Worm (Caenorhabditis elegans) whole organism, L4 larva: ENCODE data around the gene K04C1.3.
A peak's percentile ranks its signal among the peaks of the same experiment; 100 is the strongest.

Source experiments
- F37D6.2 ChIP-seq: sonication (generic microtip); optimal IDR thresholded peaks from 2 replicates; lab custom pipeline; 2016; ENCODE audit warnings: mild to moderate bottlenecking, missing genetic modification characterization, missing compliant biosample characterization
- arid-1 ChIP-seq: fragments of 200-800 bp; sonication (Bioruptor generic); conservative IDR thresholded peaks from 2 replicates; pipeline ENCODE4 v1.3.6; 2022; ENCODE audit warnings: missing genetic modification reagents, missing genetic modification characterization, missing compliant biosample characterization
- ceh-28 ChIP-seq: fragments of 150-350 bp; optimal IDR thresholded peaks from 2 replicates; lab custom pipeline; 2014; ENCODE audit warnings: missing biosample characterization, missing genetic modification reagents, missing genetic modification characterization
- daf-16 ChIP-seq, 3 experiments: sonication (generic microtip); optimal IDR thresholded peaks; 2 replicates each; lab custom pipeline; 2016 to 2017; ENCODE audit warnings: missing genetic modification characterization in 3 of 3, missing genetic modification reagents in 3 of 3, mild to moderate bottlenecking in 2 of 3, missing compliant biosample characterization in 2 of 3, missing biosample characterization in 1 of 3, moderate library complexity in 1 of 3
- dmd-6 ChIP-seq: fragments of 200-800 bp; sonication (Bioruptor generic); IDR thresholded peaks from 2 replicates; pipeline ENCODE4 v1.3.6; 2022; ENCODE audit warnings: missing genetic modification reagents, missing genetic modification characterization, missing compliant biosample characterization
- dve-1 ChIP-seq: sonication (generic microtip); optimal IDR thresholded peaks from 2 replicates; lab custom pipeline; 2017; ENCODE audit warnings: antibody characterized with exemption, mild to moderate bottlenecking, missing genetic modification characterization, missing compliant biosample characterization; ENCODE audit not compliant: insufficient read depth
- hlh-11 ChIP-seq: fragments of 200-800 bp; sonication (Bioruptor generic); optimal IDR thresholded peaks from 2 replicates; lab custom pipeline; 2018; ENCODE audit warnings: mild to moderate bottlenecking, missing genetic modification characterization, missing compliant biosample characterization
- hlh-30 ChIP-seq: sonication (generic microtip); optimal IDR thresholded peaks from 2 replicates; lab custom pipeline; 2017; ENCODE audit warnings: antibody characterized with exemption, mild to moderate bottlenecking, missing genetic modification characterization, missing compliant biosample characterization; ENCODE audit not compliant: insufficient read depth
- lin-1 ChIP-seq: fragments of 200-800 bp; sonication (Bioruptor generic); IDR thresholded peaks from 2 replicates; pipeline ENCODE4 v1.3.6; 2022; ENCODE audit warnings: missing genetic modification reagents, missing genetic modification characterization, missing compliant biosample characterization
- nhr-28 ChIP-seq: fragments of 150-350 bp; optimal IDR thresholded peaks from 2 replicates; lab custom pipeline; 2014; ENCODE audit warnings: missing biosample characterization, missing genetic modification characterization
- pqm-1 ChIP-seq: sonication (generic microtip); optimal IDR thresholded peaks from 2 replicates; lab custom pipeline; 2017; ENCODE audit warnings: missing biosample characterization, missing genetic modification characterization
- snpc-4 ChIP-seq: fragments of 150-350 bp; optimal IDR thresholded peaks from 2 replicates; lab custom pipeline; 2014; ENCODE audit warnings: missing biosample characterization, missing genetic modification characterization
- unc-62 ChIP-seq, 3 experiments: fragments of 150-350 bp in 1 of 3; sonication (generic microtip); optimal IDR thresholded peaks in 2 of 3; peaks in 1 of 3; 1 replicate in 1 of 3; 2 replicates in 2 of 3; lab custom pipeline; 2014 to 2017; ENCODE audit warnings: missing biosample characterization in 3 of 3, missing genetic modification characterization in 3 of 3, missing genetic modification reagents in 3 of 3, missing genotype in 1 of 3
- zip-2 ChIP-seq: fragments of 150-350 bp; optimal IDR thresholded peaks from 2 replicates; lab custom pipeline; 2014; ENCODE audit warnings: missing biosample characterization, missing genetic modification characterization

K04C1.3 gene

ce11 chrX:14206321-14206720 is 36.9 kb downstream of the K04C1.3 start:
- TF ChIP-seq nhr-28 (tag; lab: Kevin White, UChicago): peak; percentile 53
- TF ChIP-seq dmd-6 (GFP tag; lab: Robert Waterston, UW): peak; percentile 48; the same call in 1 of the 2 replicates
- TF ChIP-seq dve-1 (tag; lab: Kevin White, UChicago): peak; percentile 36
- TF ChIP-seq pqm-1 (tag; lab: Kevin White, UChicago): peak; percentile 64
- peak; percentile 41; the same call in 1 of the 2 replicates for TF ChIP-seq lin-1 (GFP tag; lab: Robert Waterston, UW)
- no peak for TF ChIP-seq snpc-4 (tag; lab: Kevin White, UChicago)
- TF ChIP-seq arid-1: no peak
- TF ChIP-seq daf-16 (GFP tag; optimal IDR thresholded peaks at IDR 0.05; lab: Kevin White, UChicago): no peak
- TF ChIP-seq daf-16 (tag; optimal IDR thresholded peaks at IDR 0.05; lab: Kevin White, UChicago): peak; percentile 69
- TF ChIP-seq hlh-11 (tag; lab: Kevin White, UChicago): peak; percentile 42
- TF ChIP-seq, all 104 proteins: peak for 7

- TF ChIP-seq unc-62 (GFP tag; optimal IDR thresholded peaks at IDR 0.05 in 1 of 2; lab: Kevin White, UChicago) (peak in 1 of 2 experiments; percentile 96), unc-62 (tag; optimal IDR thresholded peaks at IDR 0.05; lab: Kevin White, UChicago) (no peak), F37D6.2 (tag; lab: Kevin White, UChicago) (no peak), nhr-28 (tag; lab: Kevin White, UChicago) (peak; percentile 47), ceh-28 (tag; lab: Kevin White, UChicago) (no peak), dmd-6 (GFP tag; lab: Robert Waterston, UW) (peak; percentile 44; the same call in 1 of the 2 replicates), dve-1 (tag; lab: Kevin White, UChicago) (no peak), arid-1 (no peak), hlh-30 (tag; lab: Kevin White, UChicago) (no peak), pqm-1 (tag; lab: Kevin White, UChicago) (peak; percentile 77), zip-2 (no peak), daf-16 (GFP tag; optimal IDR thresholded peaks at IDR 0.05; lab: Kevin White, UChicago) (no peak), daf-16 (tag; optimal IDR thresholded peaks at IDR 0.05; lab: Kevin White, UChicago) (peak; percentile 14)
Observed at ce11 chrX:14194251-14194650, 48.9 kb downstream of the K04C1.3 start.
